Fruit fly (Drosophila melanogaster): Measurements from ENCODE around the gene CG3176.

- no peak for TF ChIP-seq OdsH (GFP tag; optimal IDR thresholded peaks at IDR 0.05)
- TF ChIP-seq CG6808 (GFP tag; optimal IDR thresholded peaks at IDR 0.05): no peak
- TF ChIP-seq ss (GFP tag; optimal IDR thresholded peaks at IDR 0.05): no peak
- no peak for TF ChIP-seq CG6792 (GFP tag; optimal IDR thresholded peaks at IDR 0.05)
- no peak for TF ChIP-seq CG31627 (GFP tag; optimal IDR thresholded peaks at IDR 0.05)
- TF ChIP-seq Hr4 (GFP tag; optimal IDR thresholded peaks at IDR 0.05): no peak
- no peak for TF ChIP-seq net (GFP tag; optimal IDR thresholded peaks at IDR 0.05)
- TF ChIP-seq Hr39 (GFP tag; optimal IDR thresholded peaks at IDR 0.05): no peak
- TF ChIP-seq Sox102F (GFP tag; optimal IDR thresholded peaks at IDR 0.05): no peak
- TF ChIP-seq Hr38 (GFP tag; optimal IDR thresholded peaks at IDR 0.05): no peak
- TF ChIP-seq CG8119 (GFP tag; IDR thresholded peaks at IDR 0.05): no peak
- TF ChIP-seq dac (GFP tag; optimal IDR thresholded peaks at IDR 0.05): no peak
- no peak for TF ChIP-seq CG10631 (GFP tag; optimal IDR thresholded peaks at IDR 0.05)
These were observed 43.9 kb downstream of the CG3176 start for dm6 chrX:525610-526009.
